Worm (Caenorhabditis elegans): ENCODE results near the gene fem-2.

The fem-2 gene

ce11 chrIII:634618-635017 lies at the start of gene fem-2:
TSS of gene fem-2 (minus strand) at chrIII:634626.
- TF ChIP-seq tbx-37 (GFP tag; conservative IDR thresholded peaks at IDR 0.05) (no peak), B0310.2 (tag; optimal IDR thresholded peaks at IDR 0.05) (no peak), F13C5.2 (tag; optimal IDR thresholded peaks at IDR 0.05) (peak; percentile 12)

ce11 chrIII:683318-683717 lies 48.9 kb upstream of the fem-2 start, which contains the start of gene W02B3.4:
TSS of gene W02B3.4 (minus strand) at chrIII:683418.
- no peak for TF ChIP-seq tbx-37 (GFP tag; conservative IDR thresholded peaks at IDR 0.05)
- TF ChIP-seq hnd-1 (tag; optimal IDR thresholded peaks at IDR 0.05) = no peak
- no peak for TF ChIP-seq hmg-4 (GFP tag; optimal IDR thresholded peaks at IDR 0.05)
- TF ChIP-seq sea-1 (GFP tag; conservative IDR thresholded peaks at IDR 0.05) = no peak
- TF ChIP-seq ets-7 (tag; optimal IDR thresholded peaks at IDR 0.05) = no peak
- no peak for TF ChIP-seq tra-4 (tag; optimal IDR thresholded peaks at IDR 0.05)
- no peak for TF ChIP-seq scrt-1 (GFP tag; IDR thresholded peaks at IDR 0.05)
- no peak for TF ChIP-seq ceh-13 (GFP tag; optimal IDR thresholded peaks at IDR 0.05)
- no peak for TF ChIP-seq tbx-11 (GFP tag; IDR thresholded peaks at IDR 0.05)
- no peak for TF ChIP-seq hmbx-1 (tag; optimal IDR thresholded peaks at IDR 0.05)
- no peak for TF ChIP-seq B0310.2 (tag; optimal IDR thresholded peaks at IDR 0.05)
- TF ChIP-seq ceh-36 (tag; optimal IDR thresholded peaks at IDR 0.05) = no peak
- TF ChIP-seq ama-1 (optimal IDR thresholded peaks at IDR 0.05) = no peak
- TF ChIP-seq F13C5.2 (tag; optimal IDR thresholded peaks at IDR 0.05) = no peak

- no peak for TF ChIP-seq aly-1 (tag; optimal IDR thresholded peaks at IDR 0.05)
Observed at ce11 chrIII:675822-676221, 41.4 kb upstream of the fem-2 start, which contains the start of gene grk-2. TSS of gene grk-2 (plus strand) at chrIII:676122.

ce11 chrIII:675413-675812 lies 41.0 kb upstream of the fem-2 start:
- TF ChIP-seq ets-7 (tag; optimal IDR thresholded peaks at IDR 0.05) (no peak), hmbx-1 (tag; optimal IDR thresholded peaks at IDR 0.05) (no peak), scrt-1 (GFP tag; IDR thresholded peaks at IDR 0.05) (no peak), ama-1 (optimal IDR thresholded peaks at IDR 0.05) (no peak), sea-1 (GFP tag; conservative IDR thresholded peaks at IDR 0.05) (no peak), ceh-13 (GFP tag; optimal IDR thresholded peaks at IDR 0.05) (no peak)

ce11 chrIII:670994-671393 lies 36.6 kb upstream of the fem-2 start:
- no peak for TF ChIP-seq tbx-37 (GFP tag; conservative IDR thresholded peaks at IDR 0.05)

- TF ChIP-seq hmg-4 (GFP tag; optimal IDR thresholded peaks at IDR 0.05) = peak; percentile 46
- TF ChIP-seq F13C5.2 (tag; optimal IDR thresholded peaks at IDR 0.05) = peak; percentile 8
- no peak for TF ChIP-seq hmbx-1 (tag; optimal IDR thresholded peaks at IDR 0.05)
Observed at ce11 chrIII:668303-668893, 34.0 kb upstream of the fem-2 start, which contains the start of gene W02B3.3. TSS of gene W02B3.3 (minus strand) at chrIII:668433.

ce11 chrIII:665173-665757 lies 30.8 kb upstream of the fem-2 start, which contains the start of gene C09F5.3:
TSS of gene C09F5.3 (minus strand) at chrIII:665266.
- TF ChIP-seq F13C5.2 (tag; optimal IDR thresholded peaks at IDR 0.05) = no peak
- no peak for TF ChIP-seq ama-1 (optimal IDR thresholded peaks at IDR 0.05)
- no peak for TF ChIP-seq tbx-11 (GFP tag; IDR thresholded peaks at IDR 0.05)
- no peak for TF ChIP-seq ets-7 (tag; optimal IDR thresholded peaks at IDR 0.05)
- no peak for TF ChIP-seq hnd-1 (tag; optimal IDR thresholded peaks at IDR 0.05)
- no peak for TF ChIP-seq scrt-1 (GFP tag; IDR thresholded peaks at IDR 0.05)
- no peak for TF ChIP-seq hmg-4 (GFP tag; optimal IDR thresholded peaks at IDR 0.05)
- TF ChIP-seq flt-1 (GFP tag; IDR thresholded peaks at IDR 0.05) = no peak
- no peak for TF ChIP-seq aly-1 (tag; optimal IDR thresholded peaks at IDR 0.05)
- TF ChIP-seq ceh-13 (GFP tag; optimal IDR thresholded peaks at IDR 0.05) = no peak
- no peak for TF ChIP-seq hmbx-1 (tag; optimal IDR thresholded peaks at IDR 0.05)
- TF ChIP-seq ceh-36 (tag; optimal IDR thresholded peaks at IDR 0.05) = no peak
- no peak for TF ChIP-seq tra-4 (tag; optimal IDR thresholded peaks at IDR 0.05)
- TF ChIP-seq tbx-37 (GFP tag; conservative IDR thresholded peaks at IDR 0.05) = no peak
- no peak for TF ChIP-seq sea-1 (GFP tag; conservative IDR thresholded peaks at IDR 0.05)
- TF ChIP-seq pes-1 (GFP tag; IDR thresholded peaks at IDR 0.05) = no peak
- no peak for TF ChIP-seq B0310.2 (tag; optimal IDR thresholded peaks at IDR 0.05)

ce11 chrIII:658357-658756 lies 23.9 kb upstream of the fem-2 start, which contains the start of gene C09F5.1:
TSS of gene C09F5.1 (plus strand) at chrIII:658709.
- TF ChIP-seq B0310.2 (tag; optimal IDR thresholded peaks at IDR 0.05) (no peak), tbx-37 (GFP tag; conservative IDR thresholded peaks at IDR 0.05) (no peak), scrt-1 (GFP tag; IDR thresholded peaks at IDR 0.05) (no peak), ama-1 (optimal IDR thresholded peaks at IDR 0.05) (no peak), hnd-1 (tag; optimal IDR thresholded peaks at IDR 0.05) (no peak), hmg-4 (GFP tag; optimal IDR thresholded peaks at IDR 0.05) (no peak)

- TF ChIP-seq ceh-36 (tag; optimal IDR thresholded peaks at IDR 0.05) (peak; percentile 20), flt-1 (GFP tag; IDR thresholded peaks at IDR 0.05) (no peak), ceh-13 (GFP tag; optimal IDR thresholded peaks at IDR 0.05) (no peak), pes-1 (GFP tag; IDR thresholded peaks at IDR 0.05) (no peak), tra-4 (tag; optimal IDR thresholded peaks at IDR 0.05) (no peak)
Observed at ce11 chrIII:657241-657640, 22.8 kb upstream of the fem-2 start.

All from whole organism, early embryonic.